2 worm cellular contexts compared by ENCODE assay signal in genomic region chrIV:13658142-13658541, ce11.
TF ChIP-seq lines count a peak whose summit lies in the region.
"Not testable (repeated sequence)": the region's sequence is repeated elsewhere in the genome, so short reads cannot be mapped to it uniquely, and the experiment has no call there.

No protein-coding gene starts in this region.

TF ChIP-seq in whole organism, L4 larva, 104 proteins besides CTCF, POLR2A, EP300 and RAD21:
- TF ChIP-seq mdt-29 (GFP tag; IDR thresholded peaks at IDR 0.05; lab: Robert Waterston, UW) = 0 out of 2 replicates have a peak, but pooled peaks have one; percentile 45
- TF ChIP-seq snpc-1.2 (GFP tag; IDR thresholded peaks at IDR 0.05; lab: Robert Waterston, UW) = peak; percentile 92

TF ChIP-seq in whole organism, young adult, 124 proteins besides CTCF, POLR2A, EP300 and RAD21:
- TF ChIP-seq snpc-4 (GFP tag; optimal IDR thresholded peaks at IDR 0.05; lab: Kevin White, UChicago) = not testable (repeated sequence)
- TF ChIP-seq snpc-4 (tag; optimal IDR thresholded peaks at IDR 0.05; lab: Kevin White, UChicago) = peak in 2 of 4 experiments; percentile 17 to 87
- TF ChIP-seq hmg-1.2 (GFP tag; IDR thresholded peaks at IDR 0.05; lab: Robert Waterston, UW) = peak; percentile 67
- peak; percentile 41; the same call in 1 of the 2 replicates for TF ChIP-seq madf-6 (GFP tag; IDR thresholded peaks at IDR 0.05; lab: Robert Waterston, UW)
- peak; percentile 94 for TF ChIP-seq attf-6 (GFP tag; IDR thresholded peaks at IDR 0.05; lab: Robert Waterston, UW)
- TF ChIP-seq pbrm-1 (GFP tag; IDR thresholded peaks at IDR 0.05; lab: Robert Waterston, UW) = peak; percentile 78
- 0 out of 2 replicates have a peak, but pooled peaks have one; percentile 69 for TF ChIP-seq cebp-2 (GFP tag; IDR thresholded peaks at IDR 0.05; lab: Robert Waterston, UW)
- TF ChIP-seq mcd-1 (GFP tag; IDR thresholded peaks at IDR 0.05; lab: Robert Waterston, UW) = peak; percentile 61
TF ChIP-seq in whole organism, young adult: peak in this region for 7; not testable (repeated sequence) for 117.
